Fruit fly (Drosophila melanogaster) whole organism, prepupa: Measurements from ENCODE around the gene CG10365.

ENCODE experiments used
- Blimp-1 ChIP-seq: fragments of 200-800 bp; sonication (Bioruptor generic); optimal IDR thresholded peaks from 3 replicates; lab custom pipeline; 2017; ENCODE audit warnings: missing biosample characterization, missing genetic modification characterization, mild to moderate bottlenecking, moderate library complexity, missing genetic modification reagents
- CG10669 ChIP-seq: fragments of 200-800 bp; sonication (Bioruptor generic); optimal IDR thresholded peaks from 3 replicates; lab custom pipeline; 2018; ENCODE audit warnings: missing biosample characterization, mild to moderate bottlenecking, missing genetic modification characterization, moderate library complexity
- CG11294 ChIP-seq: fragments of 200-800 bp; sonication (Bioruptor generic); IDR thresholded peaks from 2 replicates; pipeline ENCODE4 v1.3.6; 2022; ENCODE audit warnings: missing biosample characterization, missing genetic modification characterization
- CG11902 ChIP-seq: fragments of 200-800 bp; sonication (Bioruptor generic); optimal IDR thresholded peaks from 3 replicates; lab custom pipeline; 2016; ENCODE audit warnings: missing biosample characterization, missing genetic modification characterization
- CG15336 ChIP-seq: fragments of 200-800 bp; sonication (Bioruptor generic); IDR thresholded peaks from 2 replicates; pipeline ENCODE4 v1.3.6; 2022; ENCODE audit warnings: missing biosample characterization, missing genetic modification characterization
- CG1621 ChIP-seq: fragments of 200-800 bp; sonication (Bioruptor generic); optimal IDR thresholded peaks from 3 replicates; lab custom pipeline; 2018; ENCODE audit warnings: missing biosample characterization, mild to moderate bottlenecking, missing genetic modification characterization
- CG16779 ChIP-seq: fragments of 200-800 bp; sonication (Bioruptor generic); optimal IDR thresholded peaks from 3 replicates; lab custom pipeline; 2017; ENCODE audit warnings: missing biosample characterization, mild to moderate bottlenecking, missing genetic modification characterization
- CG3032 ChIP-seq: fragments of 200-800 bp; optimal IDR thresholded peaks from 2 replicates; lab custom pipeline; 2019; ENCODE audit warnings: missing biosample characterization, mild to moderate bottlenecking, missing genetic modification characterization, moderate library complexity
- CG31627 ChIP-seq: fragments of 200-800 bp; sonication (Bioruptor generic); optimal IDR thresholded peaks from 3 replicates; lab custom pipeline; 2016; ENCODE audit warnings: missing biosample characterization, missing genetic modification characterization
- CG34406 ChIP-seq: fragments of 200-800 bp; sonication (Bioruptor generic); optimal IDR thresholded peaks from 3 replicates; lab custom pipeline; 2016; ENCODE audit warnings: missing biosample characterization, missing genetic modification characterization
- CG3919 ChIP-seq: fragments of 200-800 bp; sonication (Bioruptor generic); optimal IDR thresholded peaks from 3 replicates; lab custom pipeline; 2016; ENCODE audit warnings: missing biosample characterization, missing genetic modification characterization
- CG4318 ChIP-seq: fragments of 200-800 bp; sonication (Bioruptor generic); optimal IDR thresholded peaks from 3 replicates; lab custom pipeline; 2017; ENCODE audit warnings: missing biosample characterization, mild to moderate bottlenecking, missing genetic modification characterization
- CG6276 ChIP-seq: fragments of 200-800 bp; sonication (Bioruptor generic); optimal IDR thresholded peaks from 2 replicates; lab custom pipeline; 2017; ENCODE audit warnings: missing biosample characterization, mild to moderate bottlenecking, missing genetic modification characterization
- CG6792 ChIP-seq: fragments of 200-800 bp; sonication (Bioruptor generic); optimal IDR thresholded peaks from 3 replicates; lab custom pipeline; 2016; ENCODE audit warnings: missing biosample characterization, missing genetic modification characterization
- CG7368 ChIP-seq: fragments of 200-800 bp; sonication (Bioruptor generic); optimal IDR thresholded peaks from 3 replicates; lab custom pipeline; 2016; ENCODE audit warnings: missing biosample characterization, missing genetic modification characterization
- CG8119 ChIP-seq: fragments of 200-800 bp; sonication (Bioruptor generic); IDR thresholded peaks from 3 replicates; pipeline ENCODE4 v1.3.6; 2022; ENCODE audit warnings: missing biosample characterization, missing genetic modification characterization
- CG9139 ChIP-seq: fragments of 200-800 bp; sonication (Bioruptor generic); optimal IDR thresholded peaks from 3 replicates; lab custom pipeline; 2017; ENCODE audit warnings: missing biosample characterization, mild to moderate bottlenecking, missing genetic modification characterization
- Ets21C ChIP-seq: fragments of 200-800 bp; sonication (Bioruptor generic); optimal IDR thresholded peaks from 3 replicates; lab custom pipeline; 2016; ENCODE audit warnings: missing biosample characterization, missing genetic modification characterization
- Gug ChIP-seq: fragments of 200-800 bp; sonication (Bioruptor generic); IDR thresholded peaks from 2 replicates; pipeline ENCODE4 v1.3.6; 2022; ENCODE audit warnings: missing biosample characterization, missing genetic modification characterization
- Hr38 ChIP-seq: sonication (Bioruptor generic); optimal IDR thresholded peaks from 2 replicates; lab custom pipeline; 2016; ENCODE audit warnings: missing biosample characterization, missing genetic modification characterization
- Lpt ChIP-seq: fragments of 200-800 bp; sonication (Bioruptor generic); optimal IDR thresholded peaks from 3 replicates; lab custom pipeline; 2016; ENCODE audit warnings: missing biosample characterization, missing genetic modification characterization
- Met ChIP-seq: fragments of 200-800 bp; sonication (Bioruptor generic); optimal IDR thresholded peaks from 3 replicates; lab custom pipeline; 2016; ENCODE audit warnings: missing biosample characterization, missing genetic modification characterization
- OdsH ChIP-seq: fragments of 200-800 bp; sonication (Bioruptor generic); optimal IDR thresholded peaks from 3 replicates; lab custom pipeline; 2016; ENCODE audit warnings: missing biosample characterization, missing genetic modification characterization
- Smox ChIP-seq: fragments of 200-800 bp; sonication (Bioruptor generic); optimal IDR thresholded peaks from 3 replicates; lab custom pipeline; 2016; ENCODE audit warnings: missing biosample characterization, missing genetic modification characterization
- Sox102F ChIP-seq: fragments of 200-800 bp; sonication (Bioruptor generic); optimal IDR thresholded peaks from 2 replicates; lab custom pipeline; 2016; ENCODE audit warnings: missing biosample characterization, mild to moderate bottlenecking, missing genetic modification characterization
- Sox14 ChIP-seq: fragments of 200-800 bp; sonication (Bioruptor generic); optimal IDR thresholded peaks from 3 replicates; lab custom pipeline; 2016; ENCODE audit warnings: missing biosample characterization, missing genetic modification characterization
- Sox15 ChIP-seq: fragments of 200-800 bp; sonication (Bioruptor generic); optimal IDR thresholded peaks from 3 replicates; lab custom pipeline; 2016; ENCODE audit warnings: missing biosample characterization, missing genetic modification characterization
- achi ChIP-seq: fragments of 200-800 bp; sonication (Bioruptor generic); optimal IDR thresholded peaks from 3 replicates; lab custom pipeline; 2016; ENCODE audit warnings: missing biosample characterization, missing genetic modification characterization
- cyc ChIP-seq: fragments of 200-800 bp; sonication (Bioruptor generic); optimal IDR thresholded peaks from 3 replicates; lab custom pipeline; 2016; ENCODE audit warnings: missing biosample characterization, missing genetic modification characterization
- dac ChIP-seq: fragments of 200-800 bp; sonication (Bioruptor generic); optimal IDR thresholded peaks from 2 replicates; lab custom pipeline; 2017; ENCODE audit warnings: missing biosample characterization, mild to moderate bottlenecking, missing genetic modification characterization
- dsx ChIP-seq: fragments of 200-800 bp; optimal IDR thresholded peaks from 3 replicates; lab custom pipeline; 2019; ENCODE audit warnings: missing biosample characterization, mild to moderate bottlenecking, missing genetic modification characterization, moderate library complexity; ENCODE audit not compliant: poor library complexity, severe bottlenecking
- eg ChIP-seq: fragments of 200-800 bp; sonication (Bioruptor generic); IDR thresholded peaks from 3 replicates; pipeline ENCODE4 v1.3.6; 2022; ENCODE audit warnings: missing biosample characterization, missing genetic modification characterization
- esn ChIP-seq: fragments of 200-800 bp; sonication (Bioruptor generic); optimal IDR thresholded peaks from 2 replicates; lab custom pipeline; 2016; ENCODE audit warnings: missing biosample characterization, mild to moderate bottlenecking, missing genetic modification characterization, moderate library complexity
- fd85E ChIP-seq: fragments of 200-800 bp; sonication (Bioruptor generic); optimal IDR thresholded peaks from 3 replicates; lab custom pipeline; 2016; ENCODE audit warnings: missing biosample characterization, missing genetic modification characterization
- pdm3 ChIP-seq: fragments of 200-800 bp; sonication (Bioruptor generic); optimal IDR thresholded peaks from 3 replicates; lab custom pipeline; 2016; ENCODE audit warnings: missing biosample characterization, missing genetic modification characterization
- salr ChIP-seq, 2 experiments: fragments of 200-800 bp; sonication (Bioruptor generic); optimal IDR thresholded peaks; 3 replicates each; lab custom pipeline; 2016 to 2018; ENCODE audit warnings: missing biosample characterization in 2 of 2, missing genetic modification characterization in 2 of 2, mild to moderate bottlenecking in 1 of 2
- spab ChIP-seq: fragments of 200-800 bp; sonication (Bioruptor generic); optimal IDR thresholded peaks from 2 replicates; lab custom pipeline; 2017; ENCODE audit warnings: missing biosample characterization, mild to moderate bottlenecking, missing genetic modification characterization, missing genetic modification reagents
- ss ChIP-seq, 2 experiments: fragments of 200-800 bp; sonication (Bioruptor generic); optimal IDR thresholded peaks; 2 replicates in 1 of 2; 3 replicates in 1 of 2; lab custom pipeline; 2017 to 2018; ENCODE audit warnings: mild to moderate bottlenecking in 2 of 2, missing biosample characterization in 2 of 2, missing genetic modification characterization in 2 of 2, moderate library complexity in 1 of 2
- svp ChIP-seq: fragments of 200-800 bp; sonication (Bioruptor generic); peaks from one replicate; lab custom pipeline; 2016; ENCODE audit warnings: missing biosample characterization, missing genetic modification characterization
- topi ChIP-seq: fragments of 200-800 bp; sonication (Bioruptor generic); optimal IDR thresholded peaks from 3 replicates; lab custom pipeline; 2016; ENCODE audit warnings: missing biosample characterization, missing genetic modification characterization
- vri ChIP-seq: fragments of 200-800 bp; sonication (Bioruptor generic); optimal IDR thresholded peaks from 3 replicates; lab custom pipeline; 2016; ENCODE audit warnings: missing biosample characterization, mild to moderate bottlenecking, missing genetic modification characterization

The CG10365 gene

DNA sequence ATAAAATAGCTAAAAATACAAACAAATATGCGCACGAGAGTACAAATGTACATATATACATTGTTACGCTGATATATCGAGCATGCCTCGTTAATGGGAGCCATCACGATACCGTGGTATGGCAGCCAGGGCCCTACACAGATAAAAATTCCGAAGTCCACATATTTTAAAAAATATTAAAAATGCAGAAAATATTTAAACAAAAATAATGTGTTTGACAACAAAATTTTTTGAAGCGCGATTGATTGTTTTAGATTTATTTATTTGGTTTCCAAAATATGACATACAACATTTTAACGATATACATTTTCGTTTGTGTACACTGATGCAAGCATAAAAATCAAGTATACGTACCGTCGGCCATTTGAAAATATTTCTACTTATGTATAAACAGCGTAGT is 3.6 kb downstream of the CG10365 start (continued):
- TF ChIP-seq Sox14 (GFP tag; lab: Kevin White, UChicago) (peak; percentile 66), vri (peak; percentile 50), CG9139 (no peak), CG16779 (tag; lab: Kevin White, UChicago) (peak; percentile 4), Sox15 (GFP tag; lab: Kevin White, UChicago) (peak; percentile 43), CG11294 (GFP tag; lab: Robert Waterston, UW) (peak; percentile 70), Hr38 (no peak), CG1621 (tag; lab: Kevin White, UChicago) (peak; percentile 16), Gug (GFP tag; lab: Robert Waterston, UW) (peak; percentile 81), dsx (GFP tag; lab: Kevin White, UChicago) (peak; percentile 47), svp (GFP tag; lab: Kevin White, UChicago) (peak; percentile 84), CG7368 (GFP tag; lab: Kevin White, UChicago) (peak; percentile 46), achi (GFP tag; lab: Kevin White, UChicago) (peak; percentile 69), CG15336 (GFP tag; lab: Robert Waterston, UW) (peak; percentile 85), Sox102F (GFP tag; lab: Kevin White, UChicago) (peak; percentile 69), Met (peak; percentile 68), Lpt (GFP tag; lab: Kevin White, UChicago) (peak; percentile 47), cyc (GFP tag; lab: Kevin White, UChicago) (peak; percentile 52), ss (GFP tag; optimal IDR thresholded peaks at IDR 0.05; lab: Kevin White, UChicago) (peak in 1 of 2 experiments; percentile 49), OdsH (GFP tag; lab: Kevin White, UChicago) (peak; percentile 76), fd85E (peak; percentile 20), CG34406 (GFP tag; lab: Kevin White, UChicago) (peak; percentile 61), CG4318 (GFP tag; lab: Kevin White, UChicago) (peak; percentile 33), CG11902 (GFP tag; lab: Kevin White, UChicago) (peak; percentile 33), salr (GFP tag; optimal IDR thresholded peaks at IDR 0.05; lab: Kevin White, UChicago) (peak in 1 of 2 experiments; percentile 70), CG3919 (GFP tag; lab: Kevin White, UChicago) (peak; percentile 65), spab (peak; percentile 23), CG8119 (GFP tag; lab: Robert Waterston, UW) (peak; percentile 82), topi (peak; percentile 62), CG10669 (GFP tag; lab: Kevin White, UChicago) (peak; percentile 55), dac (GFP tag; lab: Kevin White, UChicago) (peak; percentile 8), eg (peak; percentile 86), Blimp-1 (no peak), pdm3 (GFP tag; lab: Kevin White, UChicago) (peak; percentile 74)

dm6 chr3R:23727657-23728056 is 4.5 kb downstream of the CG10365 start:
- TF ChIP-seq CG11294 (GFP tag; lab: Robert Waterston, UW), result no peak
- no peak for TF ChIP-seq CG3032 (tag; lab: Kevin White, UChicago)
- no peak for TF ChIP-seq Met
- TF ChIP-seq topi, result no peak
- no peak for TF ChIP-seq CG15336 (GFP tag; lab: Robert Waterston, UW)
- TF ChIP-seq CG6276 (GFP tag; lab: Kevin White, UChicago), result no peak
- TF ChIP-seq CG1621 (tag; lab: Kevin White, UChicago), result no peak
- no peak for TF ChIP-seq CG6792 (GFP tag; lab: Kevin White, UChicago)
- TF ChIP-seq CG11902 (GFP tag; lab: Kevin White, UChicago), result no peak
- TF ChIP-seq Ets21C (GFP tag; lab: Kevin White, UChicago), result no peak
- no peak for TF ChIP-seq Smox
- no peak for TF ChIP-seq CG31627 (GFP tag; lab: Kevin White, UChicago)
- TF ChIP-seq esn (GFP tag; lab: Kevin White, UChicago), result no peak
- TF ChIP-seq, all 60 proteins: peak for 0
